Worm (Caenorhabditis elegans) whole organism, young adult: ENCODE data around the gene Y57G11A.4.
"Not testable (repeated sequence)": the region's sequence is repeated elsewhere in the genome, so short reads cannot be mapped to it uniquely, and the experiment has no call there.

ENCODE experiments used
- B0261.1 ChIP-seq: sonication (generic microtip); optimal IDR thresholded peaks from 2 replicates; lab custom pipeline; 2016; ENCODE audit warnings: mild to moderate bottlenecking, missing genetic modification characterization, moderate library complexity, missing compliant biosample characterization
- ceh-27 ChIP-seq: fragments of 200-800 bp; sonication (Bioruptor generic); optimal IDR thresholded peaks from 2 replicates; lab custom pipeline; 2018; ENCODE audit warnings: mild to moderate bottlenecking, missing genetic modification characterization, moderate library complexity, missing compliant biosample characterization

DNA sequence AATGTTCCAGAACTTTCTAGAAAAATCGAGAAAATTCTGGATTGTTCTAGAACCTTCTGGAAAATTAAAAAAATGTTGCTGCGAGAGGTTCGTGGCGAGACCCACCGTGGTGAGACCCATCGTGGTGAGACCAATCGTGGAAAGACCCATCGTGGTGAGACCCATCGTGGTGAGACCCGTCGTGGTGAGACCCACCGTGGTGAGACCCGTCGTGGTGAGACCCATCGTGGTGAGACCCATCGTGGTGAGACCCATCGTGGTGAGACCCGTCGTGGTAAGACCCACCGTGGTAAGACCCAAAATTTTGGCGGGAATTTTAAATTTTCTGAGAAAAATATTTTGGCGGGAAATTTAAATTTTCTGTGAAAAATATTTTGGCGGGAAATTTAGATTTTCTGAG, 3.5 kb upstream of the Y57G11A.4 start:
- not testable (repeated sequence) for TF ChIP-seq B0261.1 (tag; lab: Kevin White, UChicago); ceh-27
